Fruit fly (Drosophila melanogaster) whole organism, embryonic: ENCODE results near the gene puc.

Source experiments
- ATbp ChIP-seq: fragments of 200-800 bp; sonication (Bioruptor generic); optimal IDR thresholded peaks from 2 replicates; lab custom pipeline; 2017; ENCODE audit warnings: missing biosample characterization, mild to moderate bottlenecking, missing genetic modification characterization, missing genetic modification reagents
- B-H2 ChIP-seq: fragments of 200-800 bp; sonication (Bioruptor generic); optimal IDR thresholded peaks from 2 replicates; lab custom pipeline; 2018; ENCODE audit warnings: missing biosample characterization, mild to moderate bottlenecking, missing genetic modification characterization
- BtbVII ChIP-seq: fragments of 200-800 bp; sonication (Bioruptor generic); optimal IDR thresholded peaks from 3 replicates; lab custom pipeline; 2017; ENCODE audit warnings: missing biosample characterization, mild to moderate bottlenecking, missing genetic modification characterization
- Bteb2 ChIP-seq: fragments of 200-800 bp; sonication (Bioruptor generic); optimal IDR thresholded peaks from 2 replicates; lab custom pipeline; 2016; ENCODE audit warnings: missing biosample characterization, missing genetic modification characterization
- CG10321 ChIP-seq: fragments of 200-800 bp; sonication (Bioruptor generic); IDR thresholded peaks from 2 replicates; pipeline ENCODE4 v1.3.6; 2022; ENCODE audit warnings: missing biosample characterization, missing genetic modification characterization
- CG11723 ChIP-seq: fragments of 200-800 bp; sonication (Bioruptor generic); optimal IDR thresholded peaks from 2 replicates; lab custom pipeline; 2017; ENCODE audit warnings: missing biosample characterization, mild to moderate bottlenecking, missing genetic modification characterization
- CG13296 ChIP-seq: fragments of 200-800 bp; sonication (Bioruptor generic); optimal IDR thresholded peaks from 3 replicates; lab custom pipeline; 2018; ENCODE audit warnings: missing biosample characterization, mild to moderate bottlenecking, missing genetic modification characterization
- CG15479 ChIP-seq: fragments of 200-800 bp; sonication (Bioruptor generic); optimal IDR thresholded peaks from 3 replicates; lab custom pipeline; 2019; ENCODE audit warnings: missing biosample characterization, mild to moderate bottlenecking, missing genetic modification characterization, moderate library complexity
- CG17829 ChIP-seq: fragments of 200-800 bp; optimal IDR thresholded peaks from 2 replicates; lab custom pipeline; 2019; ENCODE audit warnings: missing biosample characterization, mild to moderate bottlenecking, missing genetic modification characterization, moderate library complexity
- CG1832 ChIP-seq: fragments of 200-800 bp; sonication (Bioruptor generic); optimal IDR thresholded peaks from 2 replicates; lab custom pipeline; 2017; ENCODE audit warnings: missing biosample characterization, mild to moderate bottlenecking, missing genetic modification characterization, inconsistent platforms
- CG18476 ChIP-seq: fragments of 200-800 bp; sonication (Bioruptor generic); optimal IDR thresholded peaks from 2 replicates; lab custom pipeline; 2016; ENCODE audit warnings: missing biosample characterization, mild to moderate bottlenecking, missing genetic modification characterization
- CG2199 ChIP-seq: fragments of 200-800 bp; sonication (Bioruptor generic); IDR thresholded peaks from 3 replicates; pipeline ENCODE4 v1.3.6; 2022; ENCODE audit warnings: missing biosample characterization, missing genetic modification characterization
- CG3281 ChIP-seq: fragments of 200-800 bp; sonication (Bioruptor generic); optimal IDR thresholded peaks from 3 replicates; lab custom pipeline; 2017; ENCODE audit warnings: missing biosample characterization, mild to moderate bottlenecking, missing genetic modification characterization
- CG3847 ChIP-seq: fragments of 200-800 bp; sonication (Bioruptor generic); IDR thresholded peaks from 2 replicates; pipeline ENCODE4 v1.3.6; 2022; ENCODE audit warnings: missing biosample characterization, missing genetic modification characterization
- CG4854 ChIP-seq: fragments of 200-800 bp; sonication (Bioruptor generic); optimal IDR thresholded peaks from 2 replicates; lab custom pipeline; 2016; ENCODE audit warnings: missing biosample characterization, missing genetic modification characterization, inconsistent platforms
- CG7839 ChIP-seq: fragments of 200-800 bp; sonication (Bioruptor generic); optimal IDR thresholded peaks from 3 replicates; lab custom pipeline; 2018; ENCODE audit warnings: missing biosample characterization, mild to moderate bottlenecking, missing genetic modification characterization, moderate library complexity
- CG8290 ChIP-seq, 3 experiments: fragments of 200-800 bp; sonication (Bioruptor generic); optimal IDR thresholded peaks; 2 replicates each; lab custom pipeline; 2016 to 2019; ENCODE audit warnings: missing biosample characterization in 3 of 3, missing genetic modification characterization in 3 of 3, mild to moderate bottlenecking in 2 of 3, moderate library complexity in 1 of 3
- CG9817 ChIP-seq: fragments of 200-800 bp; sonication (Bioruptor generic); optimal IDR thresholded peaks from 2 replicates; lab custom pipeline; 2018; ENCODE audit warnings: missing biosample characterization, mild to moderate bottlenecking, missing genetic modification characterization, moderate library complexity
- CG9932 ChIP-seq: fragments of 200-800 bp; sonication (Bioruptor generic); IDR thresholded peaks from 2 replicates; pipeline ENCODE4 v1.3.6; 2022; ENCODE audit warnings: missing biosample characterization, missing genetic modification characterization
- D ChIP-seq, 2 experiments: fragments of 200-800 bp in 1 of 2; fragments of >200 bp in 1 of 2; sonication (Bioruptor generic) in 1 of 2; optimal IDR thresholded peaks; 2 replicates in 1 of 2; 3 replicates in 1 of 2; lab custom pipeline; 2017; ENCODE audit warnings: mild to moderate bottlenecking in 1 of 2, missing biosample characterization in 1 of 2, missing genetic modification characterization in 1 of 2, missing genetic modification reagents in 1 of 2
- Dbx ChIP-seq: fragments of 200-800 bp; sonication (Bioruptor generic); IDR thresholded peaks from 3 replicates; pipeline ENCODE4 v1.3.6; 2022; ENCODE audit warnings: missing biosample characterization, missing genetic modification characterization
- Ets65A ChIP-seq: fragments of 200-800 bp; sonication (Bioruptor generic); peaks from one replicate; lab custom pipeline; 2016; ENCODE audit warnings: missing biosample characterization, missing genetic modification characterization
- Hand ChIP-seq: fragments of 200-800 bp; sonication (Bioruptor generic); optimal IDR thresholded peaks from 2 replicates; lab custom pipeline; 2017; ENCODE audit warnings: mild to moderate bottlenecking, missing biosample characterization, missing genetic modification reagents, missing genetic modification characterization
- Myb ChIP-seq: fragments of 200-800 bp; sonication (Bioruptor generic); optimal IDR thresholded peaks from 2 replicates; lab custom pipeline; 2016; ENCODE audit warnings: missing biosample characterization, missing genetic modification characterization
- Neu2 ChIP-seq: fragments of 200-800 bp; sonication (Bioruptor generic); optimal IDR thresholded peaks from 3 replicates; lab custom pipeline; 2016; ENCODE audit warnings: missing biosample characterization, missing genetic modification characterization, borderline replicate concordance
- Rx ChIP-seq: fragments of 200-800 bp; sonication (Bioruptor generic); IDR thresholded peaks from 2 replicates; pipeline ENCODE4 v1.3.6; 2022; ENCODE audit warnings: missing biosample characterization, missing genetic modification characterization
- Sin3A ChIP-seq: fragments of >200 bp; optimal IDR thresholded peaks from 2 replicates; lab custom pipeline; 2018
- Sox100B ChIP-seq: fragments of 200-800 bp; sonication (Bioruptor generic); optimal IDR thresholded peaks from 3 replicates; lab custom pipeline; 2018; ENCODE audit warnings: missing biosample characterization, mild to moderate bottlenecking, missing genetic modification characterization
- Xrp1 ChIP-seq: fragments of 200-800 bp; sonication (Bioruptor generic); IDR thresholded peaks from 2 replicates; pipeline ENCODE4 v1.3.6; 2022; ENCODE audit warnings: missing biosample characterization, missing genetic modification characterization
- btn ChIP-seq: fragments of 200-800 bp; sonication (Bioruptor generic); optimal IDR thresholded peaks from 2 replicates; lab custom pipeline; 2016; ENCODE audit warnings: missing biosample characterization, missing genetic modification characterization
- chinmo ChIP-seq: fragments of 200-800 bp; sonication (Bioruptor generic); IDR thresholded peaks from 4 replicates; pipeline ENCODE4 v1.3.6; 2022; ENCODE audit warnings: missing biosample characterization, missing genetic modification characterization; ENCODE audit not compliant: partially characterized antibody
- ci ChIP-seq: fragments of 200-800 bp; sonication (Bioruptor generic); IDR thresholded peaks from 3 replicates; pipeline ENCODE4 v1.3.6; 2022; ENCODE audit warnings: missing biosample characterization, missing genetic modification characterization
- crol ChIP-seq: fragments of 200-800 bp; sonication (Bioruptor generic); IDR thresholded peaks from 2 replicates; pipeline ENCODE4 v1.3.6; 2022; ENCODE audit warnings: missing biosample characterization, missing genetic modification characterization
- dimm ChIP-seq: fragments of 200-800 bp; sonication (Bioruptor generic); IDR thresholded peaks from 2 replicates; pipeline ENCODE4 v1.3.6; 2022; ENCODE audit warnings: missing biosample characterization, missing genetic modification characterization
- ems ChIP-seq: fragments of 200-800 bp; sonication (Bioruptor generic); optimal IDR thresholded peaks from 3 replicates; lab custom pipeline; 2016; ENCODE audit warnings: missing biosample characterization, missing genetic modification characterization
- ewg ChIP-seq: fragments of 200-800 bp; sonication (Bioruptor generic); optimal IDR thresholded peaks from 3 replicates; lab custom pipeline; 2017; ENCODE audit warnings: mild to moderate bottlenecking, missing biosample characterization, missing genetic modification reagents, missing genetic modification characterization
- lbe ChIP-seq: fragments of 200-800 bp; sonication (Bioruptor generic); optimal IDR thresholded peaks from 2 replicates; lab custom pipeline; 2016; ENCODE audit warnings: missing biosample characterization, mild to moderate bottlenecking, missing genetic modification characterization
- mld ChIP-seq: fragments of 200-800 bp; sonication (Bioruptor generic); IDR thresholded peaks from 3 replicates; pipeline ENCODE4 v1.3.6; 2022; ENCODE audit warnings: missing biosample characterization, missing genetic modification characterization; ENCODE audit not compliant: partially characterized antibody
- nau ChIP-seq: fragments of 200-800 bp; sonication (Bioruptor generic); optimal IDR thresholded peaks from 3 replicates; lab custom pipeline; 2017; ENCODE audit warnings: missing biosample characterization, mild to moderate bottlenecking, missing genetic modification characterization, missing genetic modification reagents
- nom ChIP-seq: fragments of 200-800 bp; sonication (Bioruptor generic); optimal IDR thresholded peaks from 2 replicates; lab custom pipeline; 2017; ENCODE audit warnings: missing biosample characterization, missing genetic modification characterization, mild to moderate bottlenecking, moderate library complexity, missing genetic modification reagents
- pita ChIP-seq: fragments of 200-800 bp; sonication (Bioruptor generic); optimal IDR thresholded peaks from 2 replicates; lab custom pipeline; 2017; ENCODE audit warnings: missing biosample characterization, mild to moderate bottlenecking, missing genetic modification characterization
- rib ChIP-seq: fragments of 200-800 bp; sonication (Bioruptor generic); IDR thresholded peaks from 2 replicates; pipeline ENCODE4 v1.3.6; 2022; ENCODE audit warnings: missing biosample characterization, missing genetic modification characterization
- slbo ChIP-seq: fragments of 200-800 bp; sonication (Bioruptor generic); IDR thresholded peaks from 2 replicates; pipeline ENCODE4 v1.3.6; 2022; ENCODE audit warnings: missing biosample characterization, missing genetic modification characterization
- slp2 ChIP-seq: fragments of 200-800 bp; sonication (Bioruptor generic); optimal IDR thresholded peaks from 2 replicates; lab custom pipeline; 2016; ENCODE audit warnings: missing biosample characterization, missing genetic modification characterization
- sna ChIP-seq: fragments of 200-800 bp; sonication (Bioruptor generic); IDR thresholded peaks from 2 replicates; pipeline ENCODE4 v1.3.6; 2022; ENCODE audit warnings: missing biosample characterization, missing genetic modification characterization; ENCODE audit not compliant: partially characterized antibody
- sob ChIP-seq: fragments of 200-800 bp; sonication (Bioruptor generic); IDR thresholded peaks from 2 replicates; pipeline ENCODE4 v1.3.6; 2022; ENCODE audit warnings: missing biosample characterization, missing genetic modification characterization
- tll ChIP-seq, 2 experiments: fragments of 200-800 bp in 1 of 2; fragments of >200 bp in 1 of 2; sonication (Bioruptor generic) in 1 of 2; optimal IDR thresholded peaks; 2 replicates each; lab custom pipeline; 2017 to 2019; ENCODE audit warnings: missing biosample characterization in 2 of 2, missing genetic modification characterization in 2 of 2, mild to moderate bottlenecking in 1 of 2, moderate library complexity in 1 of 2
- trem ChIP-seq: fragments of 200-800 bp; optimal IDR thresholded peaks from 3 replicates; lab custom pipeline; 2019; ENCODE audit warnings: missing biosample characterization, mild to moderate bottlenecking, missing genetic modification characterization, moderate library complexity
- vvl ChIP-seq: fragments of 200-800 bp; sonication (Bioruptor generic); IDR thresholded peaks from 2 replicates; pipeline ENCODE4 v1.3.6; 2022; ENCODE audit warnings: missing biosample characterization, missing genetic modification characterization

Gene puc

DNA sequence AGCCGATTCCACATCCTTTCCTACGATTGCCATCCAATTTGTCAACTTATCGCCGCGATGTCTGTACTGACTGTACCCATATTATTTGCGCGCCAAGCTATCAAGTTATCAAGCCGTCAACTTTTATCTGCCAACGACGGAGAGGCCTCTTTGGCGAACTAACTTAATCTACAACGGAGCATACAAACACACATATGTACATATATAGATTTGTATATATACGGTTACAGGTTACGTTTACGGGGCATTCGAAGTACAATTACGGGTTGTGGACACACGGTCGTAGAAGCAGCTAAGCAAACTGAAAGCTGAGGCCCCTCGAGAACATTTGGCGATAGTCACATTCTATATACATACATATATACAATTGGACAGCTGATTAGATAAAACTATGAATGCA lies 10.1 kb downstream of the puc start (continued):
- TF ChIP-seq mld (GFP tag; lab: Robert Waterston, UW) (no peak), crol (GFP tag; lab: Robert Waterston, UW) (no peak), CG3847 (no peak), D (optimal IDR thresholded peaks at IDR 0.05; lab: Kevin White, UChicago) (no peak), D (GFP tag; optimal IDR thresholded peaks at IDR 0.05; lab: Kevin White, UChicago) (no peak), BtbVII (GFP tag; lab: Kevin White, UChicago) (peak; percentile 60), CG4854 (GFP tag; lab: Kevin White, UChicago) (no peak), rib (GFP tag; lab: Robert Waterston, UW) (peak; percentile 43; the same call in 1 of the 2 replicates), slp2 (GFP tag; lab: Kevin White, UChicago) (no peak), Bteb2 (GFP tag; lab: Kevin White, UChicago) (peak; percentile 12), Sox100B (GFP tag; lab: Kevin White, UChicago) (no peak), CG9932 (GFP tag; lab: Robert Waterston, UW) (no peak), CG7839 (tag; lab: Kevin White, UChicago) (no peak), dimm (no peak), CG11723 (GFP tag; lab: Kevin White, UChicago) (no peak), CG9817 (tag; lab: Kevin White, UChicago) (peak; percentile 5), Myb (GFP tag; lab: Kevin White, UChicago) (no peak), CG3281 (GFP tag; lab: Kevin White, UChicago) (peak; percentile 74), B-H2 (GFP tag; lab: Kevin White, UChicago) (peak; percentile 73), ems (GFP tag; lab: Kevin White, UChicago) (no peak), Neu2 (no peak), tll (GFP tag; optimal IDR thresholded peaks at IDR 0.05; lab: Kevin White, UChicago) (no peak), Xrp1 (GFP tag; lab: Robert Waterston, UW) (peak; percentile 57), nau (GFP tag; lab: Kevin White, UChicago) (peak; percentile 70), CG13296 (GFP tag; lab: Kevin White, UChicago) (peak; percentile 62), trem (tag; lab: Kevin White, UChicago) (no peak), Hand (GFP tag; lab: Kevin White, UChicago) (peak; percentile 61), pita (no peak), btn (no peak), CG2199 (GFP tag; lab: Robert Waterston, UW) (no peak), Rx (no peak), CG8290 (GFP tag; optimal IDR thresholded peaks at IDR 0.05; lab: Kevin White, UChicago) (no peak), CG8290 (tag; optimal IDR thresholded peaks at IDR 0.05; lab: Kevin White, UChicago) (peak in 1 of 2 experiments; percentile 76), sna (GFP tag; lab: Robert Waterston, UW) (no peak), ATbp (GFP tag; lab: Kevin White, UChicago) (peak; percentile 57), Dbx (GFP tag; lab: Robert Waterston, UW) (peak; percentile 48; the same call in 1 of the 3 replicates), vvl (GFP tag; lab: Robert Waterston, UW) (no peak)

DNA sequence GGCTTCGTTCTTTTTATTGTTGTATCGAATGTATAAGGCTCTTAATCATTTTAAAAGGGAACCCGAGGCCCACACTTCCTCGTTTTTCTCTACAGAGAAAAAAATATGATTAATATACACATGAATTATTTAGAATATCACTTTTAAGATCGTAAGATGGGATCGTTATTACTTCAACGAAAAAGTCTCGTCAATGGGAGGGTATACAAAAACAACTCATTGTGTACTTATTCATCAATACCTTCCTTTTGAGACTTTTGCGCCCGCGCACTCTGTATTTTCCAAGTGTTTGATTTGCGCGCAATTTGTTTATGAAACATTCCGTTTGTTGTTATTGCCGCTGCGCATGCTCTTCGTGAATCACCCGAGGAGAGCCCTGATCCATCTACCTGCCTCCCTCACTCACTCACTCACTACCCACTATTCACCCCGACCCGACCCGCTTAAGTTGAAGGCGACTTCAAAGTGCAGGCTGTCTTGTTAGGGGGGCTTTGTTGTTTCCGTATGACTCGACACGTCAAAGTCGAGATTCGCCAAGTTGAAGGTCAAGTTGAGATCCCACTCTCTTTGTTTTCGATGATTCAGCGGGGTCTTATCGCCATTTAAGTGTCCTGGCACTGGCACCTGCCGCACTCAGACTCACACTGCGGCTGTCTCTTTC lies 10.9 kb downstream of the puc start:
- TF ChIP-seq CG1832, result peak; percentile 16
- no peak for TF ChIP-seq Sin3A
- peak; percentile 60 for TF ChIP-seq Ets65A (GFP tag; lab: Kevin White, UChicago)
- TF ChIP-seq sob (GFP tag; lab: Robert Waterston, UW), result 0 out of 2 replicates have a peak, but pooled peaks have one; percentile 17
- peak; percentile 47; the same call in 1 of the 3 replicates for TF ChIP-seq ci
- peak; percentile 10 for TF ChIP-seq lbe
- no peak for TF ChIP-seq CG7839 (tag; lab: Kevin White, UChicago)
- TF ChIP-seq ewg (GFP tag; lab: Kevin White, UChicago), result peak; percentile 27
- no peak for TF ChIP-seq CG17829 (tag; lab: Kevin White, UChicago)
- no peak for TF ChIP-seq CG18476
- 0 out of 4 replicates have a peak, but pooled peaks have one; percentile 22 for TF ChIP-seq chinmo (GFP tag; lab: Robert Waterston, UW)
- TF ChIP-seq nom (GFP tag; lab: Kevin White, UChicago), result peak; percentile 21
- TF ChIP-seq tll (GFP tag; optimal IDR thresholded peaks at IDR 0.05; lab: Kevin White, UChicago), result peak in 1 of 2 experiments; percentile 36
- TF ChIP-seq slbo (GFP tag; lab: Robert Waterston, UW), result 0 out of 2 replicates have a peak, but pooled peaks have one; percentile 17
- peak; percentile 53; the same call in 1 of the 2 replicates for TF ChIP-seq CG10321 (GFP tag; lab: Robert Waterston, UW)
- peak; percentile 47 for TF ChIP-seq CG15479
